Worm (Caenorhabditis elegans) whole organism, L1 larva: ENCODE data around the gene nhr-48.

Experiments used
- C34B4.2 ChIP-seq: sonication (generic microtip); optimal IDR thresholded peaks from 2 replicates; lab custom pipeline; 2017; ENCODE audit warnings: mild to moderate bottlenecking, missing genetic modification characterization, missing compliant biosample characterization
- F16B12.6 ChIP-seq: fragments of 150-350 bp; optimal IDR thresholded peaks from 2 replicates; lab custom pipeline; 2014; ENCODE audit warnings: missing biosample characterization, missing genetic modification characterization
- Y116A8C.19 ChIP-seq: sonication (generic microtip); optimal IDR thresholded peaks from 2 replicates; lab custom pipeline; 2016; ENCODE audit warnings: missing compliant biosample characterization, missing genetic modification characterization, borderline replicate concordance
- aha-1 ChIP-seq: fragments of 150-350 bp; optimal IDR thresholded peaks from 2 replicates; lab custom pipeline; 2014; ENCODE audit warnings: missing biosample characterization, missing genetic modification characterization
- ama-1 ChIP-seq: fragments of 150-350 bp; optimal IDR thresholded peaks from 2 replicates; lab custom pipeline; 2014
- blmp-1 ChIP-seq: fragments of 150-350 bp; optimal IDR thresholded peaks from 2 replicates; lab custom pipeline; 2014; ENCODE audit warnings: missing biosample characterization, missing genetic modification characterization
- ceh-8 ChIP-seq: fragments of 200-800 bp; sonication (Bioruptor generic); optimal IDR thresholded peaks from 2 replicates; lab custom pipeline; 2018; ENCODE audit warnings: mild to moderate bottlenecking, missing genetic modification characterization, moderate library complexity, missing compliant biosample characterization
- ceh-82 ChIP-seq, 3 experiments: fragments of 150-350 bp in 1 of 3; sonication (generic microtip) in 2 of 3; optimal IDR thresholded peaks; 2 replicates each; lab custom pipeline; 2014 to 2017; ENCODE audit warnings: missing biosample characterization in 3 of 3, missing genetic modification characterization in 3 of 3
- ceh-90 ChIP-seq: sonication (generic microtip); optimal IDR thresholded peaks from 2 replicates; lab custom pipeline; 2016; ENCODE audit warnings: missing genetic modification characterization, missing compliant biosample characterization
- dpl-1 ChIP-seq, 3 experiments: fragments of 150-350 bp in 2 of 3; sonication (generic microtip) in 1 of 3; optimal IDR thresholded peaks; 2 replicates each; lab custom pipeline; 2014 to 2017; ENCODE audit warnings: missing biosample characterization in 3 of 3, missing genetic modification characterization in 3 of 3, missing genetic modification reagents in 3 of 3
- dsc-1 ChIP-seq: sonication (generic microtip); optimal IDR thresholded peaks from 2 replicates; lab custom pipeline; 2016; ENCODE audit warnings: mild to moderate bottlenecking, missing genetic modification characterization, missing compliant biosample characterization
- efl-1 ChIP-seq, 4 experiments: fragments of 150-350 bp; optimal IDR thresholded peaks in 3 of 4; peaks in 1 of 4; 1 replicate in 1 of 4; 2 replicates in 3 of 4; lab custom pipeline; 2014; ENCODE audit warnings: missing biosample characterization in 2 of 4, missing genetic modification characterization in 2 of 4, missing genetic modification reagents in 2 of 4
- efl-3 ChIP-seq: fragments of 200-800 bp; sonication (Bioruptor generic); optimal IDR thresholded peaks from 2 replicates; lab custom pipeline; 2018; ENCODE audit warnings: mild to moderate bottlenecking, missing genetic modification characterization, missing compliant biosample characterization
- egl-13 ChIP-seq: sonication (generic microtip); optimal IDR thresholded peaks from 2 replicates; lab custom pipeline; 2016; ENCODE audit warnings: missing genotype, missing genetic modification reagents, missing genetic modification characterization, missing compliant biosample characterization
- elt-2 ChIP-seq: sonication (generic microtip); optimal IDR thresholded peaks from 2 replicates; lab custom pipeline; 2016; ENCODE audit warnings: missing genetic modification characterization, mild to moderate bottlenecking, inconsistent platforms, missing compliant biosample characterization, missing genetic modification reagents
- elt-3 ChIP-seq, 6 experiments: fragments of 150-350 bp in 1 of 6; sonication (generic microtip); optimal IDR thresholded peaks; 2 replicates each; lab custom pipeline; 2017 to 2018; ENCODE audit warnings: missing biosample characterization in 6 of 6, missing genetic modification characterization in 6 of 6, inconsistent platforms in 1 of 6
- fkh-8 ChIP-seq: sonication (generic microtip); optimal IDR thresholded peaks from 2 replicates; lab custom pipeline; 2016; ENCODE audit warnings: mild to moderate bottlenecking, missing genetic modification characterization, missing compliant biosample characterization
- fos-1 ChIP-seq: fragments of 150-350 bp; optimal IDR thresholded peaks from 2 replicates; lab custom pipeline; 2014; ENCODE audit warnings: missing biosample characterization, missing genetic modification characterization
- grh-1 ChIP-seq: fragments of 200-800 bp; sonication (Bioruptor generic); IDR thresholded peaks from 2 replicates; pipeline ENCODE4 v1.3.6; 2022; ENCODE audit warnings: missing genetic modification reagents, missing genetic modification characterization, missing compliant biosample characterization
- hlh-4 ChIP-seq: sonication (generic microtip); optimal IDR thresholded peaks from 2 replicates; lab custom pipeline; 2016; ENCODE audit warnings: mild to moderate bottlenecking, missing genetic modification characterization, missing compliant biosample characterization
- hpl-2 ChIP-seq: fragments of 150-350 bp; optimal IDR thresholded peaks from 2 replicates; lab custom pipeline; 2014; ENCODE audit warnings: missing biosample characterization, missing genetic modification reagents, missing genetic modification characterization
- irx-1 ChIP-seq: sonication (generic microtip); optimal IDR thresholded peaks from 2 replicates; lab custom pipeline; 2016; ENCODE audit warnings: missing genetic modification characterization, missing compliant biosample characterization
- isw-1 ChIP-seq: fragments of 200-800 bp; sonication (Bioruptor generic); IDR thresholded peaks from 2 replicates; pipeline ENCODE4 v1.3.6; 2022; ENCODE audit warnings: missing genetic modification characterization, missing compliant biosample characterization
- lin-14 ChIP-seq: fragments of 200-800 bp; sonication (Bioruptor generic); optimal IDR thresholded peaks from 2 replicates; lab custom pipeline; 2018; ENCODE audit warnings: mild to moderate bottlenecking, missing genetic modification characterization, moderate library complexity, missing compliant biosample characterization
- lin-39 ChIP-seq: fragments of 150-350 bp; optimal IDR thresholded peaks from 2 replicates; lab custom pipeline; 2014; ENCODE audit warnings: missing biosample characterization, missing genetic modification reagents, missing genetic modification characterization
- lir-3 ChIP-seq: sonication (generic microtip); optimal IDR thresholded peaks from 2 replicates; lab custom pipeline; 2016; ENCODE audit warnings: mild to moderate bottlenecking, missing genetic modification characterization, moderate library complexity, missing compliant biosample characterization; ENCODE audit not compliant: poor library complexity
- lsy-2 ChIP-seq, 2 experiments: fragments of 150-350 bp; optimal IDR thresholded peaks; 2 replicates each; lab custom pipeline; 2014; ENCODE audit warnings: missing biosample characterization in 2 of 2, missing genetic modification characterization in 2 of 2
- mep-1 ChIP-seq: fragments of 150-350 bp; optimal IDR thresholded peaks from 2 replicates; lab custom pipeline; 2014; ENCODE audit warnings: missing biosample characterization, missing genetic modification characterization
- nhr-11 ChIP-seq: fragments of 150-350 bp; optimal IDR thresholded peaks from 2 replicates; lab custom pipeline; 2014; ENCODE audit warnings: missing biosample characterization, missing genetic modification characterization
- nhr-12 ChIP-seq: sonication (generic microtip); optimal IDR thresholded peaks from 2 replicates; lab custom pipeline; 2017; ENCODE audit warnings: missing biosample characterization, missing genetic modification characterization
- nhr-19 ChIP-seq: fragments of 200-800 bp; sonication (Bioruptor generic); conservative IDR thresholded peaks from 2 replicates; pipeline ENCODE4 v1.3.6; 2022; ENCODE audit warnings: missing genetic modification characterization, missing compliant biosample characterization
- nhr-71 ChIP-seq: sonication (generic microtip); optimal IDR thresholded peaks from 2 replicates; lab custom pipeline; 2016; ENCODE audit warnings: mild to moderate bottlenecking, missing genetic modification characterization, moderate library complexity, missing compliant biosample characterization
- nhr-76 ChIP-seq: sonication (generic microtip); optimal IDR thresholded peaks from 2 replicates; lab custom pipeline; 2017; ENCODE audit warnings: missing biosample characterization, missing genetic modification characterization
- nhr-77 ChIP-seq: fragments of 150-350 bp; optimal IDR thresholded peaks from 2 replicates; lab custom pipeline; 2014; ENCODE audit warnings: missing biosample characterization, missing genetic modification characterization
- nhr-84 ChIP-seq: sonication (generic microtip); optimal IDR thresholded peaks from 2 replicates; lab custom pipeline; 2017; ENCODE audit warnings: missing biosample characterization, missing genetic modification characterization
- nhr-85 ChIP-seq: sonication (generic microtip); peaks from one replicate; lab custom pipeline; 2016; ENCODE audit warnings: missing genetic modification characterization, inconsistent platforms, missing compliant biosample characterization
- pag-3 ChIP-seq: sonication (generic microtip); optimal IDR thresholded peaks from 2 replicates; lab custom pipeline; 2017; ENCODE audit warnings: missing genetic modification characterization, mild to moderate bottlenecking, missing compliant biosample characterization, antibody characterized with exemption, borderline replicate concordance; ENCODE audit not compliant: insufficient read depth
- pax-3 ChIP-seq: fragments of 200-800 bp; sonication (Bioruptor generic); optimal IDR thresholded peaks from 2 replicates; lab custom pipeline; 2018; ENCODE audit warnings: mild to moderate bottlenecking, missing genetic modification characterization, moderate library complexity, missing compliant biosample characterization
- pqm-1 ChIP-seq: sonication (generic microtip); optimal IDR thresholded peaks from 3 replicates; lab custom pipeline; 2017; ENCODE audit warnings: missing biosample characterization, missing genetic modification characterization
- skn-1 ChIP-seq: fragments of 150-350 bp; optimal IDR thresholded peaks from 2 replicates; lab custom pipeline; 2014; ENCODE audit warnings: missing biosample characterization, missing genetic modification characterization
- sptf-1 ChIP-seq: fragments of 150-350 bp; optimal IDR thresholded peaks from 2 replicates; lab custom pipeline; 2014; ENCODE audit warnings: missing biosample characterization, missing genetic modification characterization
- sup-37 ChIP-seq: fragments of 200-800 bp; sonication (Bioruptor generic); optimal IDR thresholded peaks from 2 replicates; lab custom pipeline; 2018; ENCODE audit warnings: mild to moderate bottlenecking, missing genetic modification characterization, missing compliant biosample characterization
- tbx-2 ChIP-seq: sonication (generic microtip); optimal IDR thresholded peaks from 2 replicates; lab custom pipeline; 2016; ENCODE audit warnings: missing genetic modification characterization, missing compliant biosample characterization
- unc-30 ChIP-seq: sonication (generic microtip); optimal IDR thresholded peaks from 2 replicates; lab custom pipeline; 2017; ENCODE audit warnings: missing biosample characterization, missing genetic modification characterization
- unc-86 ChIP-seq: sonication (generic microtip); optimal IDR thresholded peaks from 2 replicates; lab custom pipeline; 2016; ENCODE audit warnings: missing genetic modification characterization, missing compliant biosample characterization
- unc-98 ChIP-seq: fragments of 200-800 bp; sonication (Bioruptor generic); IDR thresholded peaks from 2 replicates; pipeline ENCODE4 v1.3.6; 2022; ENCODE audit warnings: missing genetic modification characterization, missing compliant biosample characterization
- xbp-1 ChIP-seq: sonication (generic microtip); optimal IDR thresholded peaks from 2 replicates; lab custom pipeline; 2016; ENCODE audit warnings: missing genetic modification characterization, missing compliant biosample characterization
- zag-1 ChIP-seq: fragments of 150-350 bp; optimal IDR thresholded peaks from 2 replicates; lab custom pipeline; 2014; ENCODE audit warnings: missing biosample characterization, missing genetic modification characterization
- zip-4 ChIP-seq: fragments of 200-800 bp; sonication (Bioruptor generic); optimal IDR thresholded peaks from 2 replicates; lab custom pipeline; 2018; ENCODE audit warnings: mild to moderate bottlenecking, missing genetic modification characterization, moderate library complexity, missing compliant biosample characterization
- ztf-11 ChIP-seq, 2 experiments: sonication (generic microtip); optimal IDR thresholded peaks; 2 replicates each; lab custom pipeline; 2016 to 2017; ENCODE audit warnings: missing genetic modification characterization in 2 of 2, missing biosample characterization in 1 of 2, missing compliant biosample characterization in 1 of 2

Gene nhr-48

ce11 chrX:15707913-15708312, at the start of gene nhr-48:
nhr-48 (plus strand) TSS chrX:15708213.
- TF ChIP-seq blmp-1 (tag; lab: Kevin White, UChicago) = peak; percentile 8
- TF ChIP-seq F16B12.6 (tag; lab: Kevin White, UChicago) = no peak
- TF ChIP-seq pag-3 (tag; lab: Kevin White, UChicago) = no peak

DNA sequence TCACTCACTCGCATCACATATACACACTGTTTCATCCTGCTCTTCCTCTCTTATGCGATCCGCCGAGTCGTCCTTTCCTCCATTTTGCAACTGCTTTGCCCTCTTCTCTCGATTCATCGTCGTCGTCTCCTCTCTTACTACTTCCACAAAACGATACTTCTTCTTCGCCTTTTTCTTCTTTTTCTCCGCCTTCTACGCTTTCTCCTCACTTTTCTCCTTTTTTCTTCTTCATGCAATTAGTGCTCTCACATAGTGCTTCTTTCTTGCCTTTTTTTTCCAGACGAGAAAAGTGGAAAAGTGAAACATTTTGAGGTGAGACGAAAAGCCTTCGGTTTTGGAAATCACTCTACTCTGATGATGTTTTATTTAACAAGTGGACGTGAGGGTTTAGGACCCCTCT, 48.5 kb upstream of the nhr-48 start:
- TF ChIP-seq pax-3 (no peak), grh-1 (GFP tag; lab: Robert Waterston, UW) (no peak), zag-1 (tag; lab: Kevin White, UChicago) (no peak), tbx-2 (tag; lab: Kevin White, UChicago) (peak; percentile 28), nhr-85 (tag; lab: Kevin White, UChicago) (no peak), ceh-8 (no peak), lir-3 (no peak), lsy-2 (tag; optimal IDR thresholded peaks at IDR 0.05; lab: Kevin White, UChicago) (peak in 1 of 2 experiments; percentile 13), xbp-1 (tag; lab: Kevin White, UChicago) (no peak), unc-86 (tag; lab: Kevin White, UChicago) (peak; percentile 31), nhr-77 (tag; lab: Kevin White, UChicago) (no peak), mep-1 (tag; lab: Kevin White, UChicago) (peak; percentile 0), nhr-76 (tag; lab: Kevin White, UChicago) (no peak), dsc-1 (tag; lab: Kevin White, UChicago) (peak; percentile 31), skn-1 (tag; lab: Kevin White, UChicago) (no peak), blmp-1 (tag; lab: Kevin White, UChicago) (no peak), irx-1 (no peak), dpl-1 (GFP tag; optimal IDR thresholded peaks at IDR 0.05; lab: Kevin White, UChicago) (no peak), fkh-8 (peak; percentile 12), aha-1 (tag; lab: Kevin White, UChicago) (no peak), efl-1 (optimal IDR thresholded peaks at IDR 0.05; lab: Kevin White, UChicago) (no peak), efl-1 (GFP tag; optimal IDR thresholded peaks at IDR 0.05 in 1 of 2; lab: Kevin White, UChicago) (no peak), egl-13 (tag; lab: Kevin White, UChicago) (peak; percentile 22), zip-4 (GFP tag; lab: Kevin White, UChicago) (no peak), ceh-90 (tag; lab: Kevin White, UChicago) (no peak), nhr-11 (no peak), hpl-2 (no peak), C34B4.2 (no peak), nhr-12 (tag; lab: Kevin White, UChicago) (no peak), fos-1 (tag; lab: Kevin White, UChicago) (no peak), Y116A8C.19 (no peak), efl-3 (GFP tag; lab: Kevin White, UChicago) (no peak), lin-39 (no peak), sup-37 (no peak), hlh-4 (tag; lab: Kevin White, UChicago) (no peak), ztf-11 (tag; optimal IDR thresholded peaks at IDR 0.05; lab: Kevin White, UChicago) (no peak), sptf-1 (tag; lab: Kevin White, UChicago) (no peak), ama-1 (no peak), pqm-1 (no peak), unc-98 (no peak), pag-3 (tag; lab: Kevin White, UChicago) (no peak), nhr-71 (tag; lab: Kevin White, UChicago) (no peak), lin-14 (GFP tag; lab: Kevin White, UChicago) (peak; percentile 65), isw-1 (GFP tag; lab: Robert Waterston, UW) (no peak), ceh-82 (tag; optimal IDR thresholded peaks at IDR 0.05; lab: Kevin White, UChicago) (peak in 1 of 3 experiments; percentile 42), nhr-19 (GFP tag; lab: Robert Waterston, UW) (no peak), unc-30 (tag; lab: Kevin White, UChicago) (no peak), nhr-84 (no peak), elt-3 (tag; optimal IDR thresholded peaks at IDR 0.05; lab: Kevin White, UChicago) (no peak), elt-2 (tag; lab: Kevin White, UChicago) (no peak), F16B12.6 (tag; lab: Kevin White, UChicago) (no peak)
